Fruit fly (Drosophila melanogaster): Measurements from ENCODE around the gene Pfdn1.

- TF ChIP-seq fru (GFP tag; optimal IDR thresholded peaks at IDR 0.05) (no peak), br (GFP tag; optimal IDR thresholded peaks at IDR 0.05) (no peak), foxo (GFP tag; optimal IDR thresholded peaks at IDR 0.05) (no peak), Vsx2 (GFP tag; optimal IDR thresholded peaks at IDR 0.05; ENCODE audit: partially characterized antibody) (no peak), sage (GFP tag; optimal IDR thresholded peaks at IDR 0.05) (no peak), psq (GFP tag; optimal IDR thresholded peaks at IDR 0.05) (no peak), CG9705 (GFP tag; optimal IDR thresholded peaks at IDR 0.05) (no peak), Sp1 (GFP tag; optimal IDR thresholded peaks at IDR 0.05) (no peak), tai (GFP tag; optimal IDR thresholded peaks at IDR 0.05) (no peak), h (GFP tag; optimal IDR thresholded peaks at IDR 0.05) (no peak), dsf (GFP tag; optimal IDR thresholded peaks at IDR 0.05; ENCODE audit: borderline replicate concordance) (no peak)
These were observed 17.9 kb downstream of the Pfdn1 start for dm6 chr2L:6086771-6087170.
